Fruit fly (Drosophila melanogaster): Measurements from ENCODE around the gene kkv.

dm6 chr3R:5354373-5355134 is 38.1 kb downstream of the kkv start, which contains the start of the genes CG11999 and CG1161:
- TF ChIP-seq CG3032 (tag; optimal IDR thresholded peaks at IDR 0.05) (no peak), Lpt (GFP tag; optimal IDR thresholded peaks at IDR 0.05) (no peak), CG6163 (GFP tag; IDR thresholded peaks at IDR 0.05) (no peak)

Measured in whole organism, prepupa.